Fruit fly (Drosophila melanogaster) whole organism, embryonic: ENCODE results near the gene CG43062.
A peak's percentile ranks its signal among the peaks of the same experiment; 100 is the strongest.

Source experiments
- Adf1 ChIP-seq: fragments of 200-800 bp; sonication (Bioruptor generic); IDR thresholded peaks from 2 replicates; pipeline ENCODE4 v1.3.6; 2022; ENCODE audit warnings: missing biosample characterization, missing genetic modification characterization
- CG10431 ChIP-seq: fragments of 200-800 bp; sonication (Bioruptor generic); optimal IDR thresholded peaks from 3 replicates; lab custom pipeline; 2018; ENCODE audit warnings: missing biosample characterization, mild to moderate bottlenecking, missing genetic modification characterization
- CG11696 ChIP-seq: fragments of 200-800 bp; sonication (Bioruptor generic); IDR thresholded peaks from 2 replicates; pipeline ENCODE4 v1.3.6; 2022; ENCODE audit warnings: missing biosample characterization, missing genetic modification characterization
- CG12769 ChIP-seq: fragments of 200-800 bp; sonication (Bioruptor generic); optimal IDR thresholded peaks from 2 replicates; lab custom pipeline; 2019; ENCODE audit warnings: missing biosample characterization, mild to moderate bottlenecking, missing genetic modification characterization, moderate library complexity
- CG13123 ChIP-seq: fragments of 200-800 bp; sonication (Bioruptor generic); optimal IDR thresholded peaks from 2 replicates; lab custom pipeline; 2016; ENCODE audit warnings: missing biosample characterization, missing genetic modification characterization
- CG13894 ChIP-seq: fragments of 200-800 bp; sonication (Bioruptor generic); optimal IDR thresholded peaks from 3 replicates; lab custom pipeline; 2018; ENCODE audit warnings: missing biosample characterization, mild to moderate bottlenecking, missing genetic modification characterization, moderate library complexity
- CG14441 ChIP-seq: fragments of 200-800 bp; sonication (Bioruptor generic); IDR thresholded peaks from 2 replicates; pipeline ENCODE4 v1.3.6; 2022; ENCODE audit warnings: missing biosample characterization, missing genetic modification characterization
- CG14965 ChIP-seq: fragments of 200-800 bp; sonication (Bioruptor generic); optimal IDR thresholded peaks from 2 replicates; lab custom pipeline; 2016; ENCODE audit warnings: missing biosample characterization, missing genetic modification characterization, borderline replicate concordance
- CG1647 ChIP-seq: fragments of 200-800 bp; sonication (Bioruptor generic); optimal IDR thresholded peaks from 3 replicates; lab custom pipeline; 2016; ENCODE audit warnings: missing biosample characterization, missing genetic modification characterization
- CG17328 ChIP-seq: fragments of 200-800 bp; sonication (Bioruptor generic); IDR thresholded peaks from 2 replicates; pipeline ENCODE4 v1.3.6; 2022; ENCODE audit warnings: missing biosample characterization, missing genetic modification characterization
- CG17361 ChIP-seq: fragments of 200-800 bp; sonication (Bioruptor generic); IDR thresholded peaks from 3 replicates; pipeline ENCODE4 v1.3.6; 2022; ENCODE audit warnings: missing biosample characterization, missing genetic modification characterization
- CG18262 ChIP-seq: fragments of 200-800 bp; optimal IDR thresholded peaks from 3 replicates; lab custom pipeline; 2019; ENCODE audit warnings: missing biosample characterization, mild to moderate bottlenecking, missing genetic modification characterization, moderate library complexity
- CG2712 ChIP-seq: fragments of 200-800 bp; optimal IDR thresholded peaks from 3 replicates; lab custom pipeline; 2019; ENCODE audit warnings: missing biosample characterization, mild to moderate bottlenecking, missing genetic modification characterization, moderate library complexity
- CG31224 ChIP-seq: fragments of 200-800 bp; sonication (Bioruptor generic); IDR thresholded peaks from 2 replicates; pipeline ENCODE4 v1.3.6; 2022; ENCODE audit warnings: missing biosample characterization, missing genetic modification characterization
- CG3163 ChIP-seq: fragments of 200-800 bp; sonication (Bioruptor generic); optimal IDR thresholded peaks from 3 replicates; lab custom pipeline; 2016; ENCODE audit warnings: missing biosample characterization, missing genetic modification characterization
- CG32767 ChIP-seq: fragments of 200-800 bp; sonication (Bioruptor generic); IDR thresholded peaks from 2 replicates; pipeline ENCODE4 v1.3.6; 2022; ENCODE audit warnings: missing biosample characterization, missing genetic modification characterization
- CG32772 ChIP-seq: fragments of 200-800 bp; sonication (Bioruptor generic); IDR thresholded peaks from 2 replicates; pipeline ENCODE4 v1.3.6; 2022; ENCODE audit warnings: missing biosample characterization, missing genetic modification characterization
- CG42726 ChIP-seq: fragments of 200-800 bp; sonication (Bioruptor generic); IDR thresholded peaks from 2 replicates; pipeline ENCODE4 v1.3.6; 2022; ENCODE audit warnings: missing biosample characterization, missing genetic modification characterization; ENCODE audit not compliant: partially characterized antibody
- CG7271 ChIP-seq: fragments of 200-800 bp; sonication (Bioruptor generic); optimal IDR thresholded peaks from 2 replicates; lab custom pipeline; 2018; ENCODE audit warnings: missing biosample characterization, mild to moderate bottlenecking, missing genetic modification characterization, moderate library complexity
- CG7556 ChIP-seq: fragments of 200-800 bp; sonication (Bioruptor generic); optimal IDR thresholded peaks from 2 replicates; lab custom pipeline; 2017; ENCODE audit warnings: missing biosample characterization, mild to moderate bottlenecking, missing genetic modification characterization
- CG9609 ChIP-seq: fragments of 200-800 bp; sonication (Bioruptor generic); optimal IDR thresholded peaks from 3 replicates; lab custom pipeline; 2016; ENCODE audit warnings: missing biosample characterization, missing genetic modification characterization
- CG9876 ChIP-seq: fragments of 200-800 bp; sonication (Bioruptor generic); optimal IDR thresholded peaks from 2 replicates; lab custom pipeline; 2016; ENCODE audit warnings: missing biosample characterization, missing genetic modification characterization
- CHES-1-like ChIP-seq: fragments of 200-800 bp; sonication (Bioruptor generic); optimal IDR thresholded peaks from 2 replicates; lab custom pipeline; 2016; ENCODE audit warnings: missing biosample characterization, missing genetic modification characterization
- Dad ChIP-seq: fragments of 200-800 bp; sonication (Bioruptor generic); optimal IDR thresholded peaks from 3 replicates; lab custom pipeline; 2016; ENCODE audit warnings: missing biosample characterization, missing genetic modification characterization
- Kr ChIP-seq: fragments of 200-800 bp; sonication (Bioruptor generic); optimal IDR thresholded peaks from 2 replicates; lab custom pipeline; 2017; ENCODE audit warnings: missing biosample characterization, mild to moderate bottlenecking, missing genetic modification characterization
- Nf-YC ChIP-seq: fragments of 200-800 bp; optimal IDR thresholded peaks from 3 replicates; lab custom pipeline; 2019; ENCODE audit warnings: missing biosample characterization, mild to moderate bottlenecking, missing genetic modification characterization, moderate library complexity
- Oli ChIP-seq: fragments of 200-800 bp; sonication (Bioruptor generic); optimal IDR thresholded peaks from 2 replicates; lab custom pipeline; 2018; ENCODE audit warnings: missing biosample characterization, mild to moderate bottlenecking, missing genetic modification characterization, moderate library complexity
- Scr ChIP-seq: fragments of 200-800 bp; sonication (Bioruptor generic); IDR thresholded peaks from 2 replicates; pipeline ENCODE4 v1.3.6; 2022; ENCODE audit warnings: missing biosample characterization, missing genetic modification characterization; ENCODE audit not compliant: partially characterized antibody
- Trl ChIP-seq, 3 experiments: fragments of >200 bp in 2 of 3; fragments of 200-800 bp in 1 of 3; sonication (Bioruptor generic) in 1 of 3; optimal IDR thresholded peaks; 2 replicates in 1 of 3; 3 replicates in 2 of 3; lab custom pipeline; 2016 to 2017; ENCODE audit warnings: missing biosample characterization in 1 of 3, missing genetic modification characterization in 1 of 3
- btn ChIP-seq: fragments of 200-800 bp; sonication (Bioruptor generic); optimal IDR thresholded peaks from 2 replicates; lab custom pipeline; 2016; ENCODE audit warnings: missing biosample characterization, missing genetic modification characterization
- cas ChIP-seq: fragments of 200-800 bp; sonication (Bioruptor generic); IDR thresholded peaks from 2 replicates; pipeline ENCODE4 v1.3.6; 2022; ENCODE audit warnings: missing biosample characterization, missing genetic modification characterization
- cato ChIP-seq: fragments of 200-800 bp; sonication (Bioruptor generic); optimal IDR thresholded peaks from 2 replicates; lab custom pipeline; 2016; ENCODE audit warnings: missing biosample characterization, missing genetic modification characterization, borderline replicate concordance
- crp ChIP-seq, 2 experiments: fragments of 200-800 bp; sonication (Bioruptor generic); optimal IDR thresholded peaks; 2 replicates in 1 of 2; 3 replicates in 1 of 2; lab custom pipeline; 2017; ENCODE audit warnings: missing biosample characterization in 2 of 2, missing genetic modification characterization in 2 of 2, mild to moderate bottlenecking in 1 of 2, moderate library complexity in 1 of 2
- cwo ChIP-seq: fragments of 200-800 bp; sonication (Bioruptor generic); optimal IDR thresholded peaks from 3 replicates; lab custom pipeline; 2017; ENCODE audit warnings: missing biosample characterization, missing genetic modification characterization, mild to moderate bottlenecking, moderate library complexity, missing genetic modification reagents
- dmrt11E ChIP-seq: fragments of 200-800 bp; sonication (Bioruptor generic); optimal IDR thresholded peaks from 3 replicates; lab custom pipeline; 2018; ENCODE audit warnings: missing biosample characterization, mild to moderate bottlenecking, missing genetic modification characterization, moderate library complexity
- dmrt99B ChIP-seq: fragments of 200-800 bp; sonication (Bioruptor generic); optimal IDR thresholded peaks from 2 replicates; lab custom pipeline; 2018; ENCODE audit warnings: missing biosample characterization, mild to moderate bottlenecking, missing genetic modification characterization, moderate library complexity
- exex ChIP-seq: fragments of 200-800 bp; sonication (Bioruptor generic); optimal IDR thresholded peaks from 4 replicates; lab custom pipeline; 2018; ENCODE audit warnings: missing biosample characterization, mild to moderate bottlenecking, missing genetic modification characterization, moderate library complexity
- grn ChIP-seq: fragments of 200-800 bp; sonication (Bioruptor generic); optimal IDR thresholded peaks from 3 replicates; lab custom pipeline; 2017; ENCODE audit warnings: missing biosample characterization, missing genetic modification characterization
- jigr1 ChIP-seq: fragments of 200-800 bp; sonication (Bioruptor generic); IDR thresholded peaks from 3 replicates; pipeline ENCODE4 v1.3.6; 2022; ENCODE audit warnings: missing biosample characterization, missing genetic modification characterization
- jumu ChIP-seq: fragments of 200-800 bp; sonication (Bioruptor generic); optimal IDR thresholded peaks from 3 replicates; lab custom pipeline; 2016; ENCODE audit warnings: missing biosample characterization, missing genetic modification characterization
- kah ChIP-seq: fragments of 200-800 bp; sonication (Bioruptor generic); optimal IDR thresholded peaks from 2 replicates; lab custom pipeline; 2018; ENCODE audit warnings: missing biosample characterization, mild to moderate bottlenecking, missing genetic modification characterization
- mld ChIP-seq: fragments of 200-800 bp; sonication (Bioruptor generic); IDR thresholded peaks from 3 replicates; pipeline ENCODE4 v1.3.6; 2022; ENCODE audit warnings: missing biosample characterization, missing genetic modification characterization; ENCODE audit not compliant: partially characterized antibody
- sd ChIP-seq: fragments of 200-800 bp; sonication (Bioruptor generic); optimal IDR thresholded peaks from 3 replicates; lab custom pipeline; 2018; ENCODE audit warnings: missing biosample characterization, mild to moderate bottlenecking, missing genetic modification characterization, moderate library complexity
- sqz ChIP-seq: fragments of 200-800 bp; sonication (Bioruptor generic); optimal IDR thresholded peaks from 3 replicates; lab custom pipeline; 2018; ENCODE audit warnings: missing biosample characterization, mild to moderate bottlenecking, missing genetic modification characterization
- stwl ChIP-seq: fragments of 200-800 bp; sonication (Bioruptor generic); optimal IDR thresholded peaks from 3 replicates; lab custom pipeline; 2018; ENCODE audit warnings: missing biosample characterization, mild to moderate bottlenecking, missing genetic modification characterization, moderate library complexity
- tgo ChIP-seq: fragments of 200-800 bp; sonication (Bioruptor generic); IDR thresholded peaks from 3 replicates; pipeline ENCODE4 v1.3.6; 2022; ENCODE audit warnings: missing biosample characterization, missing genetic modification characterization
- tna ChIP-seq: fragments of 200-800 bp; sonication (Bioruptor generic); IDR thresholded peaks from 2 replicates; pipeline ENCODE4 v1.3.6; 2022; ENCODE audit warnings: missing biosample characterization, missing genetic modification characterization; ENCODE audit not compliant: partially characterized antibody
- vfl ChIP-seq: fragments of 200-800 bp; sonication (Bioruptor generic); optimal IDR thresholded peaks from 2 replicates; lab custom pipeline; 2016; ENCODE audit warnings: missing biosample characterization, missing genetic modification characterization
- vvl ChIP-seq: fragments of 200-800 bp; sonication (Bioruptor generic); IDR thresholded peaks from 2 replicates; pipeline ENCODE4 v1.3.6; 2022; ENCODE audit warnings: missing biosample characterization, missing genetic modification characterization

Gene CG43062

DNA sequence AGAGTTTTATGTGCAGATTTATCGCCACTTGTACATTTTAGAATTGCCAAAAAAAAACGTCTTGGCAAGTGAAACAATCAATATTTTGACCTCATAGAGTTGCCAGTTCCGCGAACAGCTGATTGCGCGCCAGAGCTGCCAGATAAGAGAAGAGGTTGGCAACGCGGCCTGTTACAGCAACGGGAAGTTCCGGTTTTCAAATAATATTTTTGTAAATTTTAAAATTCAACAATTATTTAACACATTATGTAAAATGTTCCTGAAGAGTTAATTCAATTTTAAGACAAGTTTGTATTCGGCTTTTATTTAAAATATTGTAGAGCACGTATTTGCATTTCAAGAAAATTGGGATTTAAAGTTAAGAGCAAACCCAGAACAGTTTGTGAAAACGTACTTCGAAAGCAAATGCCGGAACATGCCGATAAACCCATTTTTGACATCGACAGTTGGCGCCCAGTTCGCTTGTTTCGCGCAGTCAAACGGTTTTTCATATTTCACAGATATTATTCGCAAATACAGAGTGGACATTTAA is 36.6 kb downstream of the CG43062 start, which contains the start of the genes prd1 and HisCl1 (continued):
- peak; percentile 52 for TF ChIP-seq CG11696
- no peak for TF ChIP-seq Trl (optimal IDR thresholded peaks at IDR 0.05; lab: Kevin White, UChicago)
- TF ChIP-seq Trl (GFP tag; optimal IDR thresholded peaks at IDR 0.05; lab: Kevin White, UChicago) = peak; percentile 65
- TF ChIP-seq Dad (GFP tag; lab: Kevin White, UChicago) = peak; percentile 58
- TF ChIP-seq mld (GFP tag; lab: Robert Waterston, UW) = no peak
- no peak for TF ChIP-seq CG3163 (GFP tag; lab: Kevin White, UChicago)
- peak; percentile 65 for TF ChIP-seq stwl (tag; lab: Kevin White, UChicago)
- TF ChIP-seq vfl (GFP tag; lab: Kevin White, UChicago) = peak; percentile 69
- no peak for TF ChIP-seq dmrt99B
- peak; percentile 90 to 98 for TF ChIP-seq crp (GFP tag; optimal IDR thresholded peaks at IDR 0.05; lab: Kevin White, UChicago)
- 0 out of 2 replicates have a peak, but pooled peaks have one; percentile 32 for TF ChIP-seq Adf1
- TF ChIP-seq grn (GFP tag; lab: Kevin White, UChicago) = no peak
- peak; percentile 78 for TF ChIP-seq CG7271 (tag; lab: Kevin White, UChicago)
- TF ChIP-seq CG14441 (GFP tag; lab: Robert Waterston, UW) = peak; percentile 69
- no peak for TF ChIP-seq cato (GFP tag; lab: Kevin White, UChicago)
- TF ChIP-seq cas (GFP tag; lab: Robert Waterston, UW) = peak; percentile 23; the same call in 1 of the 2 replicates
- TF ChIP-seq CG42726 (GFP tag; lab: Robert Waterston, UW) = no peak
- TF ChIP-seq CG31224 = no peak
- TF ChIP-seq tna (GFP tag; lab: Robert Waterston, UW) = no peak
- TF ChIP-seq exex (tag; lab: Kevin White, UChicago) = no peak
- TF ChIP-seq Nf-YC (tag; lab: Kevin White, UChicago) = no peak
- no peak for TF ChIP-seq CG14965
- TF ChIP-seq CG17328 (GFP tag; lab: Robert Waterston, UW) = no peak
- TF ChIP-seq CG13894 (tag; lab: Kevin White, UChicago) = no peak
- no peak for TF ChIP-seq CG10431
- peak; percentile 90 for TF ChIP-seq CG17361 (GFP tag; lab: Robert Waterston, UW)
- TF ChIP-seq CG9876 (GFP tag; lab: Kevin White, UChicago) = peak; percentile 33
- peak; percentile 52 for TF ChIP-seq CG1647 (GFP tag; lab: Kevin White, UChicago)
- peak; percentile 81 for TF ChIP-seq sqz (GFP tag; lab: Kevin White, UChicago)
- TF ChIP-seq CHES-1-like (GFP tag; lab: Kevin White, UChicago) = peak; percentile 62
- peak; percentile 58 for TF ChIP-seq CG7556 (GFP tag; lab: Kevin White, UChicago)
- no peak for TF ChIP-seq jigr1 (GFP tag; lab: Robert Waterston, UW)
- TF ChIP-seq cwo (GFP tag; lab: Kevin White, UChicago) = no peak
- TF ChIP-seq kah (GFP tag; lab: Kevin White, UChicago) = peak; percentile 24
- TF ChIP-seq tgo = peak; percentile 53; the same call in 2 of the 3 replicates
- no peak for TF ChIP-seq CG13123
- TF ChIP-seq CG2712 (tag; lab: Kevin White, UChicago) = no peak
- no peak for TF ChIP-seq sd
- TF ChIP-seq dmrt11E = peak; percentile 63
- TF ChIP-seq CG32767 (GFP tag; lab: Robert Waterston, UW) = peak; percentile 39; the same call in 1 of the 2 replicates
- TF ChIP-seq CG12769 (tag; lab: Kevin White, UChicago) = no peak
- no peak for TF ChIP-seq Scr (GFP tag; lab: Robert Waterston, UW)
- TF ChIP-seq CG32772 = peak; percentile 57
- TF ChIP-seq btn = no peak
- peak; percentile 71 for TF ChIP-seq Oli (tag; lab: Kevin White, UChicago)
- peak; percentile 37 for TF ChIP-seq jumu (GFP tag; lab: Kevin White, UChicago)
- TF ChIP-seq CG18262 = no peak
- TF ChIP-seq Kr (GFP tag; lab: Kevin White, UChicago) = no peak
- peak; percentile 35 for TF ChIP-seq CG9609 (GFP tag; lab: Kevin White, UChicago)
- peak; percentile 73 for TF ChIP-seq vvl (GFP tag; lab: Robert Waterston, UW)
